Fruit fly (Drosophila melanogaster) S2 (cell line): Measurements from ENCODE around the gene CG31301.

Source experiments
- CG8478 ChIP-seq: fragments of >200 bp; optimal IDR thresholded peaks from 2 replicates; lab custom pipeline; 2018
- CTCF ChIP-seq, 2 experiments: fragments of >200 bp; optimal IDR thresholded peaks; 2 replicates each; lab custom pipeline; 2018

DNA sequence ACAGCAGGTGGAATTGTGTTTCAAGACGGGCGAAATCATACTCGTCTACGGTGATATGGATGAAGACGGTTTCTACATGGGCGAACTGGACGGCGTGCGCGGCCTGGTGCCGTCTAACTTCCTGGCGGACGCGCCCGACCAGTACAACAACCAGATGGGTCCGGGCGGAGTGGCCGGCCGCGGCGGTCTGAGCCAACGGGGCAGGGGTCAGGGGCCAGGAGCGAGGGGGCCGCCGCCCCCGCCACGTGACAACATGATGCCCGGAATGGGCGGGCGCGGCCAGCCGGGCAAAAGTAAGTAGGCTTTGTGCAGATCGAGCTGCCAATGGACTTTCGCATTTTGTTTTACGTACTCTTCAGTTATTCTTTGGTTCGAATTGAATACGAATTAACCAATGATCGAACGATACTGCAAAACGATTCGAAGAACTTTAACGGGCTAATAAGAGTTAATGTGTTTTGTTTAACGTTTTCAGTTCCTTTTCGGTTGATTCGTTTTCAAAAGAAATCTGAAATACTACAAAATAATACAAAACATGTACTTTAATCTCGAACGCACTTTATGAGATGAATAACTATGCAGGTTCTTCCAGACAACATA lies 47.3 kb downstream of the CG31301 start:
- no peak for TF ChIP-seq CG8478
- no peak for TF ChIP-seq CTCF (optimal IDR thresholded peaks at IDR 0.05; lab: Kevin White, UChicago)
